Worm (Caenorhabditis elegans): Measurements from ENCODE around the gene C16C8.25.

ce11 chrII:3472316-3472715, 23.3 kb downstream of the C16C8.25 start, which contains the start of gene Y49F6B.12:
- TF ChIP-seq blmp-1 (tag; optimal IDR thresholded peaks at IDR 0.05; ENCODE audit: insufficient read depth) (no peak), dmd-4 (tag; optimal IDR thresholded peaks at IDR 0.05) (no peak), ama-1 (optimal IDR thresholded peaks at IDR 0.05) (no peak), elt-3 (tag; optimal IDR thresholded peaks at IDR 0.05) (no peak), lin-13 (GFP tag; optimal IDR thresholded peaks at IDR 0.05) (no peak), ZK546.5 (tag; optimal IDR thresholded peaks at IDR 0.05) (no peak), ztf-4 (tag; optimal IDR thresholded peaks at IDR 0.05) (no peak), nhr-237 (tag; optimal IDR thresholded peaks at IDR 0.05) (no peak), F13H6.1 (tag; optimal IDR thresholded peaks at IDR 0.05) (no peak), nhr-77 (tag; optimal IDR thresholded peaks at IDR 0.05) (no peak), zag-1 (tag; optimal IDR thresholded peaks at IDR 0.05) (no peak), snpc-4 (tag; optimal IDR thresholded peaks at IDR 0.05) (no peak), nhr-12 (tag; optimal IDR thresholded peaks at IDR 0.05) (no peak), egl-27 (tag; optimal IDR thresholded peaks at IDR 0.05) (no peak)
